Worm (Caenorhabditis elegans): ENCODE measurements around the gene srx-66.

- TF ChIP-seq ceh-83 (GFP tag; optimal IDR thresholded peaks at IDR 0.05) = no peak
- TF ChIP-seq nhr-76 (tag; optimal IDR thresholded peaks at IDR 0.05) = no peak
- no peak for TF ChIP-seq nhr-28 (tag; optimal IDR thresholded peaks at IDR 0.05)
- TF ChIP-seq ztf-11 (tag; optimal IDR thresholded peaks at IDR 0.05) = no peak
- no peak for TF ChIP-seq snpc-4 (tag; optimal IDR thresholded peaks at IDR 0.05)
- no peak for TF ChIP-seq mls-2 (tag; optimal IDR thresholded peaks at IDR 0.05)
- TF ChIP-seq unc-62 (GFP tag; optimal IDR thresholded peaks at IDR 0.05) = no peak
- no peak for TF ChIP-seq pha-4 (tag; optimal IDR thresholded peaks at IDR 0.05)
- no peak for TF ChIP-seq elt-1 (tag; optimal IDR thresholded peaks at IDR 0.05; ENCODE audit: borderline replicate concordance, insufficient read depth)
- no peak for TF ChIP-seq mep-1 (tag; optimal IDR thresholded peaks at IDR 0.05)
- no peak for TF ChIP-seq nhr-237 (tag; optimal IDR thresholded peaks at IDR 0.05)
- no peak for TF ChIP-seq lsy-2 (tag; optimal IDR thresholded peaks at IDR 0.05)
- no peak for TF ChIP-seq unc-39 (tag; optimal IDR thresholded peaks at IDR 0.05)
- TF ChIP-seq nhr-12 (tag; optimal IDR thresholded peaks at IDR 0.05) = no peak
Observed at ce11 chrV:3877242-3877641, 42.1 kb upstream of the srx-66 start.

Measured in whole organism, mixed stage, embryonic.